Worm (Caenorhabditis elegans): ENCODE results near the gene ykt-6.
A peak's percentile ranks its signal among the peaks of the same experiment; 100 is the strongest.

Gene ykt-6

DNA sequence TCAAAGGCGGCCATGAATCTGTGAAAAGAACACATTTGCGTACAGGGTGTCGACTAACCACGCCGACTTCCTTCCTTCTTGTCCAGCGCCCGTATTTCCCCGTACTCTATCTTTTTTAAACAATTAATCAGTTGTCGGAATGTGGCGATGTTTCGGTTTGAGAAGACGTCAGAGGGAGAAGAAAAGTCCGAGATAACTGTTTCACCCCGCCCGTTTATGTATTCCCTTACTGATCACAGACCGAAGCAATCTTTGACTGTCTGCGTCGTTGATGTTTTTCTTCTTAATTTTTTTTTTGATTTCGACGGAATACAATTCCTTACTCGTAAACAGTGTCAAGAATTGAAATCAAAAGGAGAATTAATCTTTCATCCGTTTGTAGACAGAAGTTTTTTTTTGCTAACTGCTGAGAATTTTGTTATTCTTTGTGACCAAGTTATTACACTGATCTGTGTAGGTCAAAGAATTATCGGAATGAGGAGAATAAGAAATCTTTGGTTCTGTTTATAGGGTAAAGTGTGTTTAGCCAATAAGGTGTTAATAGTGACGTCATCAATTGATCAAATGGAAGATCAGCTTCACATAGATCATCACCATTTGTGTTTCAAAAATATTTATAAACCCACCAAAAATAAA is 9.8 kb upstream of the ykt-6 start:
- TF ChIP-seq unc-3 (GFP tag; conservative IDR thresholded peaks at IDR 0.05) (no peak), unc-3 (tag; optimal IDR thresholded peaks at IDR 0.05) (no peak), pros-1 (tag; optimal IDR thresholded peaks at IDR 0.05) (no peak), unc-55 (GFP tag; optimal IDR thresholded peaks at IDR 0.05) (no peak), lim-6 (tag; optimal IDR thresholded peaks at IDR 0.05) (no peak), T23F11.4 (GFP tag; optimal IDR thresholded peaks at IDR 0.05) (no peak), ceh-14 (tag; optimal IDR thresholded peaks at IDR 0.05) (no peak), pha-2 (tag; optimal IDR thresholded peaks at IDR 0.05) (no peak), tbx-7 (tag; optimal IDR thresholded peaks at IDR 0.05) (no peak), rnt-1 (tag; optimal IDR thresholded peaks at IDR 0.05) (no peak), fax-1 (tag; optimal IDR thresholded peaks at IDR 0.05) (no peak), ama-1 (optimal IDR thresholded peaks at IDR 0.05) (no peak), che-1 (tag; optimal IDR thresholded peaks at IDR 0.05) (no peak), mec-3 (tag; optimal IDR thresholded peaks at IDR 0.05; ENCODE audit: borderline replicate concordance) (no peak), F13H6.1 (tag; optimal IDR thresholded peaks at IDR 0.05) (no peak), elt-4 (tag; optimal IDR thresholded peaks at IDR 0.05) (no peak), nhr-232 (tag; optimal IDR thresholded peaks at IDR 0.05) (no peak), K09A11.1 (tag; optimal IDR thresholded peaks at IDR 0.05; ENCODE audit: insufficient read depth) (no peak), ref-2 (tag; optimal IDR thresholded peaks at IDR 0.05) (no peak)

DNA sequence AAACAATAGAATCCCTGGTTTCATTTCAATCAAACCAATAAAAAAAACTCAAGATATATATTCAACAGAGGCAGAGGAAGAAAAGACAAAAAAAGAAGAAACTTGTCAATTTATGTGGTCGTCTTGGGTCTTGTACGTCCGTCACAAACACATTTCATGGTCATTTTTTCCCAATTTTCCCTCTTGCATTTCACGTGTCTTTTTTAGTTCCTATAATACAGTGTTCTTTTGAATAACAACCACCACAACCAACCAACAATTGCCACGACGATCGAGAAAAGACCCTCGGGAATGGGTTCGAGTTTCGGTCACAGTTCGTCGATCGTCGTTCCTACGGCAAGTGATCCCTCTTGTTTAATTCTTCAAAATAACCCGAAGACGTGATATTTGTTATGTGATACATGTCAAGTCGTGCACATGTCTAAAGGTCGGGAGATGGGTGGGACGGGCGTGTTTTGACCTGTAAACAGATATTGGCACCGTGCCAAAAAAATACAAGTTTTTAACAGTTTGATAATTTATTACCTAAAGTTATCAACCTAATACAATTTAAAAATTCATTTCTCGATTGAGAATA is 8.8 kb upstream of the ykt-6 start:
- TF ChIP-seq ceh-18 (tag; optimal IDR thresholded peaks at IDR 0.05) (no peak), rnt-1 (tag; optimal IDR thresholded peaks at IDR 0.05) (no peak), sox-2 (GFP tag; IDR thresholded peaks at IDR 0.05) (no peak), ama-1 (optimal IDR thresholded peaks at IDR 0.05) (no peak), elt-2 (tag; optimal IDR thresholded peaks at IDR 0.05) (no peak), dve-1 (tag; optimal IDR thresholded peaks at IDR 0.05) (no peak), dmd-4 (tag; optimal IDR thresholded peaks at IDR 0.05; ENCODE audit: borderline replicate concordance) (no peak), ceh-22 (tag; optimal IDR thresholded peaks at IDR 0.05) (no peak)

- TF ChIP-seq lim-6 (tag; optimal IDR thresholded peaks at IDR 0.05) (no peak), hlh-30 (tag; optimal IDR thresholded peaks at IDR 0.05; ENCODE audit: insufficient read depth) (no peak), ceh-14 (tag; optimal IDR thresholded peaks at IDR 0.05) (no peak), K09A11.1 (tag; optimal IDR thresholded peaks at IDR 0.05; ENCODE audit: insufficient read depth) (no peak), T23F11.4 (GFP tag; optimal IDR thresholded peaks at IDR 0.05) (no peak), ama-1 (optimal IDR thresholded peaks at IDR 0.05) (no peak), ceh-2 (tag; optimal IDR thresholded peaks at IDR 0.05) (no peak), dve-1 (tag; optimal IDR thresholded peaks at IDR 0.05) (no peak), unc-55 (GFP tag; optimal IDR thresholded peaks at IDR 0.05) (no peak), pax-1 (tag; optimal IDR thresholded peaks at IDR 0.05) (no peak)
These were observed 5.8 kb upstream of the ykt-6 start, which contains the start of gene cwf-19L2 for ce11 chrIII:7293075-7293684. Gene cwf-19L2 (plus strand): TSS chrIII:7293634.

DNA sequence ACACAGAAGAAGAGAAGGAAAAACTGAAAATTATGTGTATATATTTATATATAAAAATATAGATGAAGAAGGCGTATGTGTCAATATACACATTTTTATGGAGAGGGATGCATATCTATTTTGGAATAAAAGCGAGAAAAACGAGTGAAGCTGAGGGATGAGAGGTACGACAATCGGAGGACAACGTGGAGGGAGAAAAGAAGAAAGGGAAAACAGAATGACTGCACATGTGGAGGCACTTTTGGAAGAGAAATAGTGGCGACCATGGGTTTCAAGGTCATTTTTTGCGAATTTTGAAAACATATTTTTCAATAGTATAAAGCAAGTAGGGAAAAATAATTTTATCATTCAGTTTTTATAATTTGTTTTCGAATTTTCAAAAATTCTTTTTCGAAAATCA is 5.2 kb upstream of the ykt-6 start:
- peak; percentile 10 for TF ChIP-seq unc-55 (GFP tag; optimal IDR thresholded peaks at IDR 0.05)
- TF ChIP-seq tbx-2 (tag; optimal IDR thresholded peaks at IDR 0.05) = no peak

DNA sequence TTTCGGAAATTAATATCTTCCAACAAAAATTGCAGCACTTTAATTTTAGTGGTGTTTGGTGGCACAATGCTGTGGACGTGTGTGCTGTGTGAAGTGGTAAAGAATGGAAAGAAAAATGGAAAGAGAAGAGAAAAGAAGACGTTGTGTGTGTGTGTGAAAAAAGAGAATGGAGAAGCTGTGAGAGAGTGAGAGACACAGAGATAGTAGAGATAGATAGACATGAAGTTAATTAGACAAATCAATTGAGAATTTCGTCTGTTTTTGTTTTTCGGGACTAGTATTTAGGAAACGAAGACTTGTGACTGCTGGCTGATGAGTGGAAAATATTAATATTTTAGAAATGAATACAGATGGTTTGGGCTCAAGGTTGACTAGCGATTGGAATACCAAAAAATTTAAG is 3.8 kb upstream of the ykt-6 start:
- TF ChIP-seq tbx-7 (tag; optimal IDR thresholded peaks at IDR 0.05) (no peak), fkh-6 (tag; optimal IDR thresholded peaks at IDR 0.05) (no peak), unc-42 (tag; optimal IDR thresholded peaks at IDR 0.05) (peak; percentile 48)
